Fruit fly (Drosophila melanogaster) S2 (cell line): ENCODE measurements around the gene Dbp73D.

Experiments
- CG8478 ChIP-seq: fragments of >200 bp; optimal IDR thresholded peaks from 2 replicates; lab custom pipeline; 2018
- CTCF ChIP-seq, 2 experiments: fragments of >200 bp; optimal IDR thresholded peaks; 2 replicates each; lab custom pipeline; 2018

The Dbp73D gene

DNA sequence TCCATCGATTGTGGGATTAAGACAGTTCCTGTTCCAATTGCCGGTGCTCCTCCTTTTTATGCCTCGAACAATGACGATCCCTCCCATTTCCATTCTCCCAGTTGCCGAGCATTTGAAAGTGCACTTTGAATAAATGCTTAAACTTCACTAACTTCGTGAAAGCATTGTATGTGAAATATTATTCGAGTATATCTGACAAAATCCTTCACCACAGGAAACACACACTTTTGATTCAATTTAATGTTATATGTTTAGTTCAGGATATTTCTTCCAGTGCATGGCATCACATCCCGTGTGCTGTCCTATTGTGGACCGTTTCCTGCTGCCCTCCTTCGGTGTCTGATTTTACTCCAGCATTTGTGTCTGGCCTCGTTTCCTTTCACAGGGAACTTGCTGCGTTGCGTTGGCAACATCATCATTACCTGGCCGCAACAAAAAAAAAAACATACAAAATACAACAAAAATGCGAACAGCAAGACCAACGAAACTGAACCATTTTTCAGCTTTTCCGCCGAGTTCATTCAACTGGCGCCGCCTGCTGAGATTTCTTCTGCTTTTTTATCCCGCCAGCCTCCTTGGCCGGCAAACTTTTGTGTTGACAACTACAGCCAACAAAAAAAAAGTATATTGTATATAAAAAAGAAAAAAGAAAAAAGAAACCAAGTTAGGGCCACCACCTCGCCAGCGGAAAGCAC lies 21.9 kb upstream of the Dbp73D start:
- TF ChIP-seq CG8478 (no peak), CTCF (optimal IDR thresholded peaks at IDR 0.05; lab: Kevin White, UChicago) (no peak)

DNA sequence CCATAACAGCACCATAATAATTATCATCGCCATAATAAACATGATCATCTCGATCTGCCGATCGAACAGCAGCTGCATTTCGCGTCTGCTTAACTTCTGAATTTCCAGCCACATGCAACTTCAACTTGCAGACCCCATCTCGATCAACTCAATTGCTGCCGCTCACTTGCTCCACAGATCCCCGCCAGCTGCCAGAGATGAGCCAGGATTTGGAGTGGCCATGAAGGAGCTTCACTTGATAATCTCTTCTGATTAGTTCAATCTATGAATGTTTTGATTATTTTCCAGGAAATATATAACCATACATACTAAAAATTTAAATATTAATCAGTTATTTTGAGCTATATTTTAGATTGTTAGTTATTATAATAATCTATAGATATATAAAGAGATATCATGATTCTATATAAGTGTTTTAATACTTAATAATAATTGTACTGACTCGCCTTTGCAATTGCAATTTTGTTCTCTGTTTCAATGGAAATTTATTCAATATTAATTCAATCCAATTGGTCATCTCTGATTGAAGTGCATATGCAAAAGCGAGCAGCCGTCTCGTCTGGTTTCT lies 21.0 kb upstream of the Dbp73D start:
- no peak for TF ChIP-seq CG8478
- no peak for TF ChIP-seq CTCF (optimal IDR thresholded peaks at IDR 0.05; lab: Kevin White, UChicago)

DNA sequence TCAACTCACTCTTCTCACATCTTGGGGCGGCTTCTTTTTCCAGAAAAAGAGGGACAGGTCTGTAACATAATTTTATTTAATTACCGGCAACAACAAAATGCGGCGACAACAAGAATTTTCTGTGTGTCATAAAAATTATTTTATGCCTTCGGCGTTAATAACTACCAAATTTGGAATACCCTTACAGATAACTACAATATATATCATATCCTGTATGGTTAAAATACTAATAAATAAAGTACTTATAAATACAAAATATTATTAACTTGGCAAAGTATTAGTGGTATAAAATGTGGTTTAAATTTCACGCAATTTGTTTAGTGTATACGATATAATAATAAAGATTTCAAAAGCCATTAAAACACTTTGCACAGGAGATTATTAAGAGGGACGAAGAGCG lies 20.1 kb upstream of the Dbp73D start:
- TF ChIP-seq CTCF (optimal IDR thresholded peaks at IDR 0.05; lab: Kevin White, UChicago) (no peak), CG8478 (no peak)

DNA sequence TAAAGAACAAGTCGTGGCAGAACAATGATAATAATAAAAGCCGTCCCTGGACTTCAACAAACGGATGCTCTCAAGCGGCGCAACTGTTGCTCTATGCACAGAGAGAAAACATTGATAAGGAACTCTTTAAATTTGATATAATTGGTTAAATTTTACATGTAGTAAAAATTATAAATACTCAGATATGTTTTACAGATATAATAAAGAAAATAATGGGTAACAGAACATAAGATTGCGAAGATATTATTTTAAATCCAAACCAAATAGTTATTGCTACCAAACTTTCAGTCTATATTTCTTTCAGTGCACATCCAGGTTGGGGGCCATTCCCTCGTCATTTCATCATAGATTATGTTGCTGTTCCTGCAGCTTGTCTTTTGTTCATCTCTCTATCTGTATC lies 19.1 kb upstream of the Dbp73D start:
- TF ChIP-seq CG8478 (no peak), CTCF (optimal IDR thresholded peaks at IDR 0.05; lab: Kevin White, UChicago) (no peak)

- TF ChIP-seq CTCF (optimal IDR thresholded peaks at IDR 0.05; lab: Kevin White, UChicago) = no peak
- TF ChIP-seq CG8478 = no peak
Measured at dm6 chr3L:16748343-16748742, 17.7 kb upstream of the Dbp73D start.

DNA sequence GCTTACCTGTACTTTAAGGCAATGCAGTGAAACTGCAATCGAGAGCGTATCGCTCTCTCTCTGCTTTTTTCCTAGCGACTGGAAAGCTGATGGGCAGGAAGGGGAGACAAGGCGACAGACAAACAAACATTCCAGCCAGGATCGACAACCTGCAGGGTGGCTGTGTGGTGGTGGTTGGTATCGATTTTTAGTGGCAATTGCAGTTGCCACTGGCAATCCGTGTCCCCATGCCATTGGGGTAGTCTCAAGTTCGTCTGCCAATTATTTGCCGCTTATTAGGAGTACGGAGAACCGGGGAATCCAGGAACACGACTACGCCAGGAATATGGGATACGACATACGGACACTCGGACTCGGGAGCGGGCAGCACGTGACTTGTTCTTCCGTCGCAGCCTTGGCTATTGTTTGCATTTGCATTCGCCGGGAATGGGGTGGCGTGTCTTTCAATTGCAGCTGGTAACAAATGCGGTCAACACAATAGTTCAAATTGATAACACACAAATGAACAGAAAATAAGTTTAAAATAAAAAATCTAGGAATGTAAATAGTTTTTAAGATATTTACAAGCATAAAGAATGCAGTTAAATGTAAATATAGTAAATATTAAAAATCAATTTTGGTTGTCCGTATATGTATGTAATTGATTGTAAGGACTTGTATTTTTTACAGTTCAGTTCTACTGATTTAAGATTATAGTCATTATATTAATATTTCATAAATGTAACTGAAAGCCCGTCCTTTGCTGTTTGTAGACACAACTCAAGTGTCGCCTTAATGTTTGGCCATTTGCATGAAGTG lies 16.2 kb upstream of the Dbp73D start:
- no peak for TF ChIP-seq CTCF (optimal IDR thresholded peaks at IDR 0.05; lab: Kevin White, UChicago)
- no peak for TF ChIP-seq CG8478

- TF ChIP-seq CG8478 = no peak
- TF ChIP-seq CTCF (optimal IDR thresholded peaks at IDR 0.05; lab: Kevin White, UChicago) = no peak
Measured at dm6 chr3L:16743906-16744704, 13.5 kb upstream of the Dbp73D start.

DNA sequence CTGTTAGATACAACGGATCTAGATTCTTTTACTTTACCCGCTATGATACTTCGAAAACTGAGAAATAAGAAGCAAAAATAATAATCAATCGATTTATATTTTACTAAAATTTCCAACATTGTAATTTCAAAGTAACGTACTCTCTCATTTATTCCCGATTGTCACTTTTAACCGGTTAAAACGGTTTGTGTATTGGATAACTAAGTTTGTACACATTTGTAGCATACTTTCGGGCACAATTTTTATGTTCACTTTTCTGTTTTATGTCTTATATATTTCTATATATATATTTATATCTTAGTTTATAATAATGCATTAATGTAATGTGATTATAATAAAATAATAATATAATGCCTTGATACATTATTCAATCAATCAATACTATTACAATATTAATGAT lies 11.0 kb upstream of the Dbp73D start:
- no peak for TF ChIP-seq CG8478
- no peak for TF ChIP-seq CTCF (optimal IDR thresholded peaks at IDR 0.05; lab: Kevin White, UChicago)

- TF ChIP-seq CTCF (optimal IDR thresholded peaks at IDR 0.05; lab: Kevin White, UChicago) = no peak
- TF ChIP-seq CG8478 = no peak
Measured at dm6 chr3L:16733246-16733645, 2.6 kb upstream of the Dbp73D start, which contains the start of gene CG9701. Gene CG9701, plus strand, starts transcription at chr3L:16733546.

DNA sequence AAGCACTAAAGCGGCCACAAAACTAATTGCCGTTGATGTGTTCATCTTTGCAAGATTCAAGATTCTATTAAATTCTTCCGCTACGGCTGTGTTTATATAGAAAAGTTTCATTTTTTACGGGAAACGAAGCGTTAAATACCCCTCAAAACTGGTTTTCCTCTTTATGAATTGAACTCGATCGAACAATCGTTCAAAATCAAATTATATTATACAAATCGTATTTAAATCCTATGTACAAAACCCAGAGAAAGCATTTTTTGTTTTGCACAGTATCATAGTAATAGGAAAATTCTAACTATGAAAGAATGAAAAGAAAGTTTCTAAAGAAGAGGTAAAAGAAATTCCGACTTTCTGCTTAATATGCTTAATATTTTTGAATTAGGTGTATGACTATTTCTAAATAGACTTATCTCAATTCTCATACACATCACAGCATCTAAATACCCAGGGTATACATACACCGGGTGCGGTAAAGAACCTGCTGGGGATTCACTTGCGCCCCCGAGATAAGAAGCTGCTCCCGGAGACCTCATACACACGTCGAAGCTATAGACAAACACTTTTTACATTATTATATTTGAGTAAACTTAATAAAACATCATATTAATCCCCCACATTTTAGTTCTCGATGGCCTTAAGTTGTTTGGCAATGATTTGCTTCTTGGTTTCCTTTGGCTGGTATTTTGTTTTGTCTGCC lies 2.5 kb downstream of the Dbp73D start, which contains the start of gene PGRP-SB1:
TSS of gene PGRP-SB1 (minus strand) at position 51 of the 697 bp plus-strand sequence.
- no peak for TF ChIP-seq CTCF (optimal IDR thresholded peaks at IDR 0.05; lab: Kevin White, UChicago)
- no peak for TF ChIP-seq CG8478

DNA sequence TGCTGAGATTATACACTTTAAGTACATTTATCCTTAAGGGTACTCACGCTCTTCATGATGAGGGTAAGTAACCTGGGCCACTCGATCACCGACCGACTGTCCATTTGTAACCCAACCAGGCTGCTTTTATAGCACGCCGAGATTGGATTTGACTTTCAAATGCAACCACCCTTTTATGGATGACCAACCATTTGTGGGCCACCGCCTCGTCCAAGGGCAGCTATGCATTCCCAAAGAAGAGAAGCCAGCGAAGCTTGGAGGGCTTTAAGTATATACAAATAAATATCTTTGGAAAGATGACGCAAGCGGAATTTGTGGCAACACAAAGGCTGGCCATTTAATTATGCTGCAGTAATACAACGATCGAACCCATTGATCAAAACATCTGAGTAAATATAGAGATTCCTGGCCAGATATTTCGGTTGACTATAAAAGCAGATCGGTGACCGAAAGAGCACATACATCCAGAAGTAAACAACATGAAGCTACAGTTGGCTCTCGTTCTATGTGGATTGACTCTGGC lies 4.5 kb downstream of the Dbp73D start, which contains the start of the genes CG13026 and PGRP-SB2:
TSS of gene CG13026 (minus strand) at position 101 of the 523 bp plus-strand sequence.
TSS of gene PGRP-SB2 (plus strand) at position 473 of the 523 bp plus-strand sequence.
- TF ChIP-seq CTCF (optimal IDR thresholded peaks at IDR 0.05; lab: Kevin White, UChicago) (no peak), CG8478 (no peak)

DNA sequence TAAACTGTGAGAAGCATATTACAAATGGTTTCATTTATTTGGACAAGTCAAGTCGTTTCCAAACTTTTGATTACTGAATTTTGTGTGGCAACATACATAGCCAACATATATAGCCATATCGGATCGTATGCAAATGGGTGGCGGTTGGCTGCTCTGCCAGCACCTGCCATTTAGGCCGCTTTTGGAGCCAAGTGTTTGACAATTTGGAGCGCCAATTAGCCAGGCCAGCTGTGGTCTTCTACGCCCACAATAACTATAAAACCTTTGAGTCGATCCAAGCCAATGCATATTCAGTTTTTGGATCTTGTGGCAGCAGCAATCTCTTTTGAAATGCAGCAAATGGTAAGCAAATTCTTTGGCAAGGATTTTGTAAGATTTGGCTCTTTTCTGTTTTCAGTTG lies 6.1 kb downstream of the Dbp73D start, which contains the start of gene CG13031:
TSS of gene CG13031 (plus strand) at position 301 of the 400 bp plus-strand sequence.
- no peak for TF ChIP-seq CG8478
- no peak for TF ChIP-seq CTCF (optimal IDR thresholded peaks at IDR 0.05; lab: Kevin White, UChicago)

DNA sequence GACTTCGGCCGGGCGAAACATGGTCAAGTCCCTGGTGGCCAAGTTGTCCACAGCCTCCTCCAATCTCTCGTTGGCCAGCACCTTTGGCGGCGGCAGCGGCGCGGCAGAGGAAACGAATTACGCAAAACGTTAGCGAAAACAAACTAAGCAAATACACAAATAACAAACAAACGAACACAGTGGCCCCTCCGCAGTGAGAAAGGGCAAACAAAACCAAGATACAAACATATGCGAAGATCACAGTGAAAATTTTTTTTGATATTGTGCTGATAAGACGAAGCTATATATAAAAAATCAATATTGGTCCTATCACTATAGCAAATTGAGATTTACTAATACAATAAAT lies 16.5 kb downstream of the Dbp73D start:
- TF ChIP-seq CTCF (optimal IDR thresholded peaks at IDR 0.05; lab: Kevin White, UChicago) (no peak), CG8478 (no peak)
